Fruit fly (Drosophila melanogaster) whole organism, wandering third instar larva: ENCODE measurements around the gene rump.
A peak's percentile ranks its signal among the peaks of the same experiment; 100 is the strongest.

ENCODE experiments used
- Abd-B ChIP-seq: fragments of >200 bp; optimal IDR thresholded peaks from 2 replicates; lab custom pipeline; 2017; ENCODE audit warnings: missing biosample characterization, missing genetic modification characterization
- CG32264 ChIP-seq: fragments of 200-800 bp; sonication (Bioruptor generic); optimal IDR thresholded peaks from 2 replicates; lab custom pipeline; 2016; ENCODE audit warnings: missing biosample characterization, missing genetic modification characterization
- CG9705 ChIP-seq: fragments of 200-800 bp; sonication (Bioruptor generic); optimal IDR thresholded peaks from 2 replicates; lab custom pipeline; 2018; ENCODE audit warnings: missing biosample characterization, mild to moderate bottlenecking, missing genetic modification characterization
- CrebA ChIP-seq: fragments of 200-800 bp; sonication (Bioruptor generic); optimal IDR thresholded peaks from 2 replicates; lab custom pipeline; 2016; ENCODE audit warnings: missing biosample characterization, mild to moderate bottlenecking, missing genetic modification characterization, borderline replicate concordance
- Dfd ChIP-seq: fragments of >200 bp; optimal IDR thresholded peaks from 2 replicates; lab custom pipeline; 2017; ENCODE audit warnings: missing biosample characterization, missing genetic modification characterization
- Dif ChIP-seq: fragments of 200-275, 200-300 bp; sonication (Bioruptor generic); optimal IDR thresholded peaks from 2 replicates; lab custom pipeline; 2018; ENCODE audit warnings: missing biosample characterization, missing genetic modification characterization; ENCODE audit not compliant: partially characterized antibody
- GATAd ChIP-seq: sonication (Bioruptor generic); optimal IDR thresholded peaks from 2 replicates; lab custom pipeline; 2016; ENCODE audit warnings: missing biosample characterization, missing genetic modification characterization
- HLH106 ChIP-seq: fragments of 200-800 bp; optimal IDR thresholded peaks from 3 replicates; lab custom pipeline; 2019; ENCODE audit warnings: missing biosample characterization, mild to moderate bottlenecking, missing genetic modification characterization, moderate library complexity
- Hnf4 ChIP-seq: fragments of 200-800 bp; sonication (Bioruptor generic); optimal IDR thresholded peaks from 2 replicates; lab custom pipeline; 2016; ENCODE audit warnings: missing biosample characterization, mild to moderate bottlenecking, missing genetic modification characterization
- Hr78 ChIP-seq: fragments of >200 bp; optimal IDR thresholded peaks from 2 replicates; lab custom pipeline; 2017; ENCODE audit warnings: missing biosample characterization, missing genetic modification characterization
- Hr83 ChIP-seq: fragments of 200-300 bp; sonication (Bioruptor generic); optimal IDR thresholded peaks from 2 replicates; lab custom pipeline; 2016; ENCODE audit warnings: missing biosample characterization, mild to moderate bottlenecking, missing genetic modification characterization, moderate library complexity; ENCODE audit not compliant: poor library complexity, severe bottlenecking
- Jra ChIP-seq: sonication (Bioruptor generic); optimal IDR thresholded peaks from 2 replicates; lab custom pipeline; 2016; ENCODE audit warnings: missing biosample characterization, missing genetic modification characterization
- Mio ChIP-seq: sonication (Bioruptor generic); optimal IDR thresholded peaks from 2 replicates; lab custom pipeline; 2016; ENCODE audit warnings: missing biosample characterization, missing genetic modification characterization
- Myc ChIP-seq: fragments of >200 bp; optimal IDR thresholded peaks from 2 replicates; lab custom pipeline; 2017
- N ChIP-seq: fragments of >200 bp; optimal IDR thresholded peaks from 2 replicates; lab custom pipeline; 2018; ENCODE audit warnings: missing biosample characterization, missing external identifiers, missing genetic modification characterization
- OdsH ChIP-seq: fragments of 200-800 bp; sonication (Bioruptor generic); optimal IDR thresholded peaks from 2 replicates; lab custom pipeline; 2016; ENCODE audit warnings: missing biosample characterization, mild to moderate bottlenecking, missing genetic modification characterization
- Rel ChIP-seq, 2 experiments: fragments of 200-800 bp; sonication (Bioruptor generic) in 1 of 2; optimal IDR thresholded peaks; 2 replicates in 1 of 2; 3 replicates in 1 of 2; lab custom pipeline; 2016 to 2019; ENCODE audit warnings: mild to moderate bottlenecking in 2 of 2, missing biosample characterization in 2 of 2, missing genetic modification characterization in 2 of 2, moderate library complexity in 1 of 2
- Sp1 ChIP-seq: fragments of 200-800 bp; sonication (Bioruptor generic); optimal IDR thresholded peaks from 3 replicates; lab custom pipeline; 2019; ENCODE audit warnings: missing biosample characterization, mild to moderate bottlenecking, missing genetic modification characterization, moderate library complexity
- Vsx2 ChIP-seq: fragments of 200-300, 225-300 bp; sonication (Bioruptor generic); optimal IDR thresholded peaks from 2 replicates; lab custom pipeline; 2018; ENCODE audit warnings: missing biosample characterization, missing genetic modification characterization; ENCODE audit not compliant: partially characterized antibody
- br ChIP-seq: fragments of 200-800 bp; sonication (Bioruptor generic); optimal IDR thresholded peaks from 2 replicates; lab custom pipeline; 2016; ENCODE audit warnings: missing biosample characterization, missing genetic modification characterization
- brk ChIP-seq: fragments of 200-800 bp; sonication (Bioruptor generic); optimal IDR thresholded peaks from 2 replicates; lab custom pipeline; 2016; ENCODE audit warnings: missing biosample characterization, mild to moderate bottlenecking, missing genetic modification characterization
- dl ChIP-seq, 2 experiments: fragments of 175-275, 200-275 bp in 1 of 2; fragments of 200-275 bp in 1 of 2; sonication (Bioruptor generic); optimal IDR thresholded peaks; lab custom pipeline; 2018; ENCODE audit warnings: mild to moderate bottlenecking in 2 of 2, missing biosample characterization in 2 of 2, missing genetic modification characterization in 2 of 2, moderate library complexity in 2 of 2; ENCODE audit not compliant: partially characterized antibody in 2 of 2, insufficient read depth in 1 of 2
- dmrt93B ChIP-seq: fragments of 200-800 bp; sonication (Bioruptor generic); optimal IDR thresholded peaks from 2 replicates; lab custom pipeline; 2018; ENCODE audit warnings: missing biosample characterization, mild to moderate bottlenecking, missing genetic modification characterization
- dsf ChIP-seq: sonication (Bioruptor generic); optimal IDR thresholded peaks from 2 replicates; lab custom pipeline; 2016; ENCODE audit warnings: missing biosample characterization, missing genetic modification characterization, borderline replicate concordance
- ey ChIP-seq: fragments of 200-800 bp; sonication (Bioruptor generic); optimal IDR thresholded peaks from 2 replicates; lab custom pipeline; 2016; ENCODE audit warnings: missing biosample characterization, missing genetic modification characterization
- foxo ChIP-seq, 2 experiments: fragments of 200-800 bp; sonication (Bioruptor generic); optimal IDR thresholded peaks; 2 replicates in 1 of 2; 3 replicates in 1 of 2; lab custom pipeline; 2016 to 2017; ENCODE audit warnings: missing biosample characterization in 2 of 2, missing genetic modification characterization in 2 of 2
- fru ChIP-seq: fragments of 200-800 bp; sonication (Bioruptor generic); optimal IDR thresholded peaks from 3 replicates; lab custom pipeline; 2016; ENCODE audit warnings: missing biosample characterization, mild to moderate bottlenecking, missing genetic modification characterization
- h ChIP-seq: fragments of 200-800 bp; sonication (Bioruptor generic); optimal IDR thresholded peaks from 3 replicates; lab custom pipeline; 2016; ENCODE audit warnings: missing biosample characterization, mild to moderate bottlenecking, missing genetic modification characterization
- jim ChIP-seq: fragments of 175-275, 200-325 bp; sonication (Bioruptor generic); optimal IDR thresholded peaks from 2 replicates; lab custom pipeline; 2016; ENCODE audit warnings: missing biosample characterization, mild to moderate bottlenecking, missing genetic modification characterization
- lola ChIP-seq: fragments of >200 bp; optimal IDR thresholded peaks from 2 replicates; lab custom pipeline; 2017; ENCODE audit warnings: missing biosample characterization, missing genetic modification characterization
- pan ChIP-seq: fragments of >200 bp; optimal IDR thresholded peaks from 2 replicates; lab custom pipeline; 2017
- psq ChIP-seq: fragments of 200-800 bp; sonication (Bioruptor generic); optimal IDR thresholded peaks from 3 replicates; lab custom pipeline; 2017; ENCODE audit warnings: missing biosample characterization, mild to moderate bottlenecking, missing genetic modification characterization, moderate library complexity
- rgr ChIP-seq: fragments of 200-800 bp; sonication (Bioruptor generic); optimal IDR thresholded peaks from 3 replicates; lab custom pipeline; 2016; ENCODE audit warnings: missing biosample characterization, mild to moderate bottlenecking, missing genetic modification characterization
- sage ChIP-seq: fragments of 200-800 bp; sonication (Bioruptor generic); optimal IDR thresholded peaks from 2 replicates; lab custom pipeline; 2016; ENCODE audit warnings: missing biosample characterization, mild to moderate bottlenecking, missing genetic modification characterization
- sv ChIP-seq: fragments of 200-800 bp; sonication (Bioruptor generic); optimal IDR thresholded peaks from 3 replicates; lab custom pipeline; 2016; ENCODE audit warnings: missing biosample characterization, missing genetic modification characterization
- tai ChIP-seq: sonication (Bioruptor generic); optimal IDR thresholded peaks from 2 replicates; lab custom pipeline; 2016; ENCODE audit warnings: missing biosample characterization, missing genetic modification characterization
- usp ChIP-seq: fragments of >200 bp; optimal IDR thresholded peaks from 2 replicates; lab custom pipeline; 2017; ENCODE audit warnings: missing biosample characterization, missing genetic modification characterization
- woc ChIP-seq: sonication (Bioruptor generic); optimal IDR thresholded peaks from 2 replicates; lab custom pipeline; 2016; ENCODE audit warnings: missing biosample characterization, mild to moderate bottlenecking, missing genetic modification characterization

The rump gene

DNA sequence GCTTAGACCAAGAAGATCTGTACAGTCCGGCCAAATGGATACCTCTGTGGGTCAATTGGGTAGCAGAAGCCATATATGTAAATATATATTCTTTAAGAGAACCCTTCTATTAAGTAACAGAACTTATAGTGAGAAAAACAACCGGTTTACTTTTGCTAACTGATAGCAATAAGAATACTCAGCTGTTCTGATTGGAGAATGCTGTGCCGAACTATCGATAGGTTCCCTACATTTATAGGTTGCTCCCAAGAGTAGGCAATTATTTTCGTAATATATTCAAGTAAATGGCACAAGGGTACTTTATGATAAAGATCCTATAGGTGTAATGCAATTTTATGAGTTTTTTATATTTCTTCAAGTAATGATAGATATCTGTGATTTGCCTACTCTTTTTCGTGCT is 53.8 kb downstream of the rump start, which contains the start of gene GstZ1:
Gene GstZ1 (minus strand): TSS at position 174 of the 400 bp plus-strand sequence.
- TF ChIP-seq tai (GFP tag; lab: Kevin White, UChicago) = no peak
- TF ChIP-seq Jra (GFP tag; lab: Kevin White, UChicago) = no peak
- TF ChIP-seq Hnf4 (GFP tag; lab: Kevin White, UChicago) = no peak
- TF ChIP-seq lola (GFP tag; lab: Kevin White, UChicago) = no peak
- TF ChIP-seq Myc (lab: Kevin White, UChicago) = peak; percentile 52
- no peak for TF ChIP-seq Abd-B (GFP tag; lab: Kevin White, UChicago)
- TF ChIP-seq dsf = no peak
- TF ChIP-seq Mio (GFP tag; lab: Kevin White, UChicago) = no peak
- no peak for TF ChIP-seq Dif
- TF ChIP-seq Sp1 = no peak
- no peak for TF ChIP-seq CG9705
- no peak for TF ChIP-seq Dfd (GFP tag; lab: Kevin White, UChicago)
- TF ChIP-seq br (GFP tag; lab: Kevin White, UChicago) = no peak
- TF ChIP-seq fru (GFP tag; lab: Kevin White, UChicago) = peak; percentile 22
- TF ChIP-seq pan (lab: Kevin White, UChicago) = no peak
- no peak for TF ChIP-seq GATAd (GFP tag; lab: Kevin White, UChicago)
- no peak for TF ChIP-seq Hr83 (GFP tag; lab: Kevin White, UChicago)
- TF ChIP-seq dmrt93B = no peak
- no peak for TF ChIP-seq HLH106 (tag; lab: Kevin White, UChicago)
- TF ChIP-seq usp (GFP tag; lab: Kevin White, UChicago) = no peak
- no peak for TF ChIP-seq OdsH
- peak; percentile 33 for TF ChIP-seq CrebA
- no peak for TF ChIP-seq woc (GFP tag; lab: Kevin White, UChicago)
- no peak for TF ChIP-seq N (GFP tag; lab: Kevin White, UChicago)
- TF ChIP-seq CG32264 = no peak
- no peak for TF ChIP-seq ey (GFP tag; lab: Kevin White, UChicago)
- no peak for TF ChIP-seq h (GFP tag; lab: Kevin White, UChicago)
- peak; percentile 69 for TF ChIP-seq brk (GFP tag; lab: Kevin White, UChicago)
- TF ChIP-seq rgr (GFP tag; lab: Kevin White, UChicago) = no peak
- no peak for TF ChIP-seq psq
- no peak for TF ChIP-seq foxo (GFP tag; optimal IDR thresholded peaks at IDR 0.05; lab: Kevin White, UChicago)
- TF ChIP-seq sage = no peak
- TF ChIP-seq Hr78 (GFP tag; lab: Kevin White, UChicago) = no peak
- TF ChIP-seq jim (GFP tag; lab: Kevin White, UChicago) = no peak
- no peak for TF ChIP-seq dl (GFP tag; optimal IDR thresholded peaks at IDR 0.05; lab: Kevin White, UChicago; ENCODE audit: insufficient read depth in 1 of 2, partially characterized antibody in 2 of 2)
- peak; percentile 7 for TF ChIP-seq Vsx2
- TF ChIP-seq sv (GFP tag; lab: Kevin White, UChicago) = no peak
- TF ChIP-seq Rel (GFP tag; optimal IDR thresholded peaks at IDR 0.05; lab: Kevin White, UChicago) = no peak
- TF ChIP-seq Rel (tag; optimal IDR thresholded peaks at IDR 0.05; lab: Kevin White, UChicago) = no peak
